Fruit fly (Drosophila melanogaster) whole organism, prepupa: ENCODE results near the gene CG31897.

ENCODE experiments used
- Blimp-1 ChIP-seq: fragments of 200-800 bp; sonication (Bioruptor generic); optimal IDR thresholded peaks from 3 replicates; lab custom pipeline; 2017; ENCODE audit warnings: missing biosample characterization, missing genetic modification characterization, mild to moderate bottlenecking, moderate library complexity, missing genetic modification reagents
- CG10631 ChIP-seq: fragments of 200-800 bp; sonication (Bioruptor generic); optimal IDR thresholded peaks from 2 replicates; lab custom pipeline; 2016; ENCODE audit warnings: missing biosample characterization, missing genetic modification characterization
- CG10669 ChIP-seq: fragments of 200-800 bp; sonication (Bioruptor generic); optimal IDR thresholded peaks from 3 replicates; lab custom pipeline; 2018; ENCODE audit warnings: missing biosample characterization, mild to moderate bottlenecking, missing genetic modification characterization, moderate library complexity
- CG11294 ChIP-seq: fragments of 200-800 bp; sonication (Bioruptor generic); IDR thresholded peaks from 2 replicates; pipeline ENCODE4 v1.3.6; 2022; ENCODE audit warnings: missing biosample characterization, missing genetic modification characterization
- CG11762 ChIP-seq: fragments of 200-800 bp; sonication (Bioruptor generic); optimal IDR thresholded peaks from 3 replicates; lab custom pipeline; 2016; ENCODE audit warnings: missing biosample characterization, missing genetic modification characterization; ENCODE audit not compliant: insufficient read depth
- CG11902 ChIP-seq: fragments of 200-800 bp; sonication (Bioruptor generic); optimal IDR thresholded peaks from 3 replicates; lab custom pipeline; 2016; ENCODE audit warnings: missing biosample characterization, missing genetic modification characterization
- CG15336 ChIP-seq: fragments of 200-800 bp; sonication (Bioruptor generic); IDR thresholded peaks from 2 replicates; pipeline ENCODE4 v1.3.6; 2022; ENCODE audit warnings: missing biosample characterization, missing genetic modification characterization
- CG1621 ChIP-seq: fragments of 200-800 bp; sonication (Bioruptor generic); optimal IDR thresholded peaks from 3 replicates; lab custom pipeline; 2018; ENCODE audit warnings: missing biosample characterization, mild to moderate bottlenecking, missing genetic modification characterization
- CG16779 ChIP-seq: fragments of 200-800 bp; sonication (Bioruptor generic); optimal IDR thresholded peaks from 3 replicates; lab custom pipeline; 2017; ENCODE audit warnings: missing biosample characterization, mild to moderate bottlenecking, missing genetic modification characterization
- CG3919 ChIP-seq: fragments of 200-800 bp; sonication (Bioruptor generic); optimal IDR thresholded peaks from 3 replicates; lab custom pipeline; 2016; ENCODE audit warnings: missing biosample characterization, missing genetic modification characterization
- CG4318 ChIP-seq: fragments of 200-800 bp; sonication (Bioruptor generic); optimal IDR thresholded peaks from 3 replicates; lab custom pipeline; 2017; ENCODE audit warnings: missing biosample characterization, mild to moderate bottlenecking, missing genetic modification characterization
- CG6163 ChIP-seq: fragments of 200-800 bp; sonication (Bioruptor generic); IDR thresholded peaks from 3 replicates; pipeline ENCODE4 v1.3.6; 2022; ENCODE audit warnings: missing biosample characterization, missing genetic modification characterization
- CG6276 ChIP-seq: fragments of 200-800 bp; sonication (Bioruptor generic); optimal IDR thresholded peaks from 2 replicates; lab custom pipeline; 2017; ENCODE audit warnings: missing biosample characterization, mild to moderate bottlenecking, missing genetic modification characterization
- CG6808 ChIP-seq: fragments of 200-800 bp; sonication (Bioruptor generic); optimal IDR thresholded peaks from 3 replicates; lab custom pipeline; 2017; ENCODE audit warnings: missing biosample characterization, missing genetic modification characterization, mild to moderate bottlenecking, moderate library complexity, missing genetic modification reagents
- CG6854 ChIP-seq: fragments of 200-800 bp; sonication (Bioruptor generic); optimal IDR thresholded peaks from 2 replicates; lab custom pipeline; 2017; ENCODE audit warnings: missing biosample characterization, mild to moderate bottlenecking, missing genetic modification characterization
- CG7368 ChIP-seq: fragments of 200-800 bp; sonication (Bioruptor generic); optimal IDR thresholded peaks from 3 replicates; lab custom pipeline; 2016; ENCODE audit warnings: missing biosample characterization, missing genetic modification characterization
- Eip78C ChIP-seq: fragments of 200-800 bp; sonication (Bioruptor generic); peaks from one replicate; lab custom pipeline; 2016; ENCODE audit warnings: missing biosample characterization, missing genetic modification characterization
- Eip93F ChIP-seq: fragments of 200-800 bp; sonication (Bioruptor generic); optimal IDR thresholded peaks from 2 replicates; lab custom pipeline; 2016; ENCODE audit warnings: missing biosample characterization, mild to moderate bottlenecking, missing genetic modification characterization
- Hr38 ChIP-seq: sonication (Bioruptor generic); optimal IDR thresholded peaks from 2 replicates; lab custom pipeline; 2016; ENCODE audit warnings: missing biosample characterization, missing genetic modification characterization
- Hr39 ChIP-seq: fragments of 200-800 bp; sonication (Bioruptor generic); optimal IDR thresholded peaks from 2 replicates; lab custom pipeline; 2016; ENCODE audit warnings: missing biosample characterization, missing genetic modification characterization
- Hr4 ChIP-seq: fragments of 200-800 bp; sonication (Bioruptor generic); optimal IDR thresholded peaks from 3 replicates; lab custom pipeline; 2016; ENCODE audit warnings: missing biosample characterization, missing genetic modification characterization
- Lpt ChIP-seq: fragments of 200-800 bp; sonication (Bioruptor generic); optimal IDR thresholded peaks from 3 replicates; lab custom pipeline; 2016; ENCODE audit warnings: missing biosample characterization, missing genetic modification characterization
- Met ChIP-seq: fragments of 200-800 bp; sonication (Bioruptor generic); optimal IDR thresholded peaks from 3 replicates; lab custom pipeline; 2016; ENCODE audit warnings: missing biosample characterization, missing genetic modification characterization
- OdsH ChIP-seq: fragments of 200-800 bp; sonication (Bioruptor generic); optimal IDR thresholded peaks from 3 replicates; lab custom pipeline; 2016; ENCODE audit warnings: missing biosample characterization, missing genetic modification characterization
- Sox14 ChIP-seq: fragments of 200-800 bp; sonication (Bioruptor generic); optimal IDR thresholded peaks from 3 replicates; lab custom pipeline; 2016; ENCODE audit warnings: missing biosample characterization, missing genetic modification characterization
- dsx ChIP-seq: fragments of 200-800 bp; optimal IDR thresholded peaks from 3 replicates; lab custom pipeline; 2019; ENCODE audit warnings: missing biosample characterization, mild to moderate bottlenecking, missing genetic modification characterization, moderate library complexity; ENCODE audit not compliant: poor library complexity, severe bottlenecking
- eg ChIP-seq: fragments of 200-800 bp; sonication (Bioruptor generic); IDR thresholded peaks from 3 replicates; pipeline ENCODE4 v1.3.6; 2022; ENCODE audit warnings: missing biosample characterization, missing genetic modification characterization
- esn ChIP-seq: fragments of 200-800 bp; sonication (Bioruptor generic); optimal IDR thresholded peaks from 2 replicates; lab custom pipeline; 2016; ENCODE audit warnings: missing biosample characterization, mild to moderate bottlenecking, missing genetic modification characterization, moderate library complexity
- fd59A ChIP-seq: fragments of 200-800 bp; sonication (Bioruptor generic); optimal IDR thresholded peaks from 2 replicates; lab custom pipeline; 2017; ENCODE audit warnings: missing biosample characterization, mild to moderate bottlenecking, missing genetic modification characterization, missing genetic modification reagents
- fd85E ChIP-seq: fragments of 200-800 bp; sonication (Bioruptor generic); optimal IDR thresholded peaks from 3 replicates; lab custom pipeline; 2016; ENCODE audit warnings: missing biosample characterization, missing genetic modification characterization
- fkh ChIP-seq: fragments of 200-800 bp; sonication (Bioruptor generic); optimal IDR thresholded peaks from 3 replicates; lab custom pipeline; 2017; ENCODE audit warnings: missing biosample characterization, mild to moderate bottlenecking, missing genetic modification characterization, moderate library complexity
- net ChIP-seq: fragments of 200-800 bp; sonication (Bioruptor generic); optimal IDR thresholded peaks from 3 replicates; lab custom pipeline; 2016; ENCODE audit warnings: missing biosample characterization, missing genetic modification characterization
- pdm3 ChIP-seq: fragments of 200-800 bp; sonication (Bioruptor generic); optimal IDR thresholded peaks from 3 replicates; lab custom pipeline; 2016; ENCODE audit warnings: missing biosample characterization, missing genetic modification characterization
- salr ChIP-seq, 2 experiments: fragments of 200-800 bp; sonication (Bioruptor generic); optimal IDR thresholded peaks; 3 replicates each; lab custom pipeline; 2016 to 2018; ENCODE audit warnings: missing biosample characterization in 2 of 2, missing genetic modification characterization in 2 of 2, mild to moderate bottlenecking in 1 of 2
- ss ChIP-seq, 2 experiments: fragments of 200-800 bp; sonication (Bioruptor generic); optimal IDR thresholded peaks; 2 replicates in 1 of 2; 3 replicates in 1 of 2; lab custom pipeline; 2017 to 2018; ENCODE audit warnings: mild to moderate bottlenecking in 2 of 2, missing biosample characterization in 2 of 2, missing genetic modification characterization in 2 of 2, moderate library complexity in 1 of 2
- svp ChIP-seq: fragments of 200-800 bp; sonication (Bioruptor generic); peaks from one replicate; lab custom pipeline; 2016; ENCODE audit warnings: missing biosample characterization, missing genetic modification characterization
- topi ChIP-seq: fragments of 200-800 bp; sonication (Bioruptor generic); optimal IDR thresholded peaks from 3 replicates; lab custom pipeline; 2016; ENCODE audit warnings: missing biosample characterization, missing genetic modification characterization
- vri ChIP-seq: fragments of 200-800 bp; sonication (Bioruptor generic); optimal IDR thresholded peaks from 3 replicates; lab custom pipeline; 2016; ENCODE audit warnings: missing biosample characterization, mild to moderate bottlenecking, missing genetic modification characterization

Gene CG31897

DNA sequence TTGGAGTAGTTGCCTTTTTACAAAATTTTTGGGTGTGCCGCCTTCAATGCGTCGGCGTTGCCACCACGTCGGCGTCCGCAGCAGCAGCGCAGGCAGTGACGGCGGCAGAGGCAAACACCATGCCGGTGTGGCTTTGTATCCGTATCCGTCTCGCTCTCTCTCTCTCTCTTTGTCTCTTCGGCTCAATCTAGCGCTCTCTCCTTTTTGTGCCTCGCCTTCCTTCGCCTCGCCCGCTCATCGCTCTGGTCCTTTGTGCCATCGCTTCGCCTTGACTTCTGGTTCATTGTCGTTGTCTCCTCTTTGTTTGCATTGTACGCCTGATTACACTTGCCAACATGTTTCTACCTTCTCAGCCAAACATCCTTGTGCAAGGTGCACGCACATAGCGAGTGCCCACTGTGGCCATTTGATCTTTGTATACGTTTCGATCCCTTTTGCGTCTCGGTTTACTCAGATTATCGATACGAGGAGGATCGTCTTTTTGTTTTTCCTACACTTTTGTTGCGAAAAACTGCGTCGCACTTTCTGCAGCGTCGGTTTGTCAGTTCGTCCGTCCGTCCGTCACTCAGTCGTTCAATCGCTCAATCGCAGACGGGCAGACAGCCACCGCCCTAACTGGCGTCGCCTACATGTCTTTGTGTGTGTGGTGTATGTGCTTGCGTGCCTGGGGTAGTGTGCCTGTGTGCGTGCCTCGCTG lies 25.7 kb upstream of the CG31897 start (continued):
- TF ChIP-seq CG11902 (GFP tag; lab: Kevin White, UChicago) (peak; percentile 30), fd59A (GFP tag; lab: Kevin White, UChicago) (peak; percentile 65), eg (peak; percentile 60), salr (GFP tag; optimal IDR thresholded peaks at IDR 0.05; lab: Kevin White, UChicago) (peak; percentile 32 to 63), CG7368 (GFP tag; lab: Kevin White, UChicago) (peak; percentile 60), CG6854 (GFP tag; lab: Kevin White, UChicago) (peak; percentile 6), dsx (peak; percentile 84), CG15336 (peak; percentile 60), fd85E (GFP tag; lab: Kevin White, UChicago) (peak; percentile 62), net (peak; percentile 59), Hr39 (GFP tag; lab: Kevin White, UChicago) (peak; percentile 78), CG6163 (peak; percentile 82), Hr38 (GFP tag; lab: Kevin White, UChicago) (no peak), topi (GFP tag; lab: Kevin White, UChicago) (peak; percentile 78), Eip78C (GFP tag; lab: Kevin White, UChicago) (peak; percentile 94), Lpt (GFP tag; lab: Kevin White, UChicago) (peak; percentile 67), Met (GFP tag; lab: Kevin White, UChicago) (peak; percentile 80), pdm3 (GFP tag; lab: Kevin White, UChicago) (peak; percentile 75), CG1621 (peak; percentile 71), CG6276 (GFP tag; lab: Kevin White, UChicago) (peak; percentile 16), CG10669 (peak; percentile 77), Eip93F (GFP tag; lab: Kevin White, UChicago) (no peak), CG11294 (GFP tag; lab: Robert Waterston, UW) (peak; percentile 51; the same call in 1 of the 2 replicates), CG11762 (GFP tag; lab: Kevin White, UChicago) (no peak), CG4318 (GFP tag; lab: Kevin White, UChicago) (no peak), ss (GFP tag; optimal IDR thresholded peaks at IDR 0.05; lab: Kevin White, UChicago) (peak; percentile 82 to 90), Hr4 (GFP tag; lab: Kevin White, UChicago) (peak; percentile 56), svp (GFP tag; lab: Kevin White, UChicago) (peak; percentile 99)

DNA sequence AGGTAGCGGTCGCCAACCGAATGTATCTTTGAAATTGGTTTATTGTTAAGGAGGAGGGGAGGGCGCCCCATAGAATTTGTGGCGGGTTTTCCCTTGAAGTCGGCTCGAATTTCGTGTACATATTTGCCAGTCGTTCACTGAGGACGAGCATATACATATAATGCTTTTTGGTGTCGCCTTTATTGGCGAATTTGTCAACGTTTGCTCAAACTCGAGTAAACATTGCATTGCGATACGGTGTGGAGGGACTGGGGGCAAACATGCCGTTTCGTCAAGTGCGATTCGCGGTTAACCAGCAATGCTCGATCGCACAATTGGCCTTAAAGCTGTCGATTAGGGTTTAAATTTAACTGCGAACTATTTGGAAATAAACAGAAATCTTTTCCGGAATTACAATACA lies 24.7 kb upstream of the CG31897 start:
- no peak for TF ChIP-seq CG3919 (GFP tag; lab: Kevin White, UChicago)
- peak; percentile 34 for TF ChIP-seq fkh (GFP tag; lab: Kevin White, UChicago)
- no peak for TF ChIP-seq CG11902 (GFP tag; lab: Kevin White, UChicago)
- peak; percentile 52 for TF ChIP-seq Eip78C (GFP tag; lab: Kevin White, UChicago)
- peak; percentile 23 for TF ChIP-seq esn (GFP tag; lab: Kevin White, UChicago)
- no peak for TF ChIP-seq CG6854 (GFP tag; lab: Kevin White, UChicago)
- TF ChIP-seq svp (GFP tag; lab: Kevin White, UChicago): peak; percentile 31
- no peak for TF ChIP-seq Sox14
- TF ChIP-seq CG10631: no peak
- no peak for TF ChIP-seq CG10669
- TF ChIP-seq fd85E (GFP tag; lab: Kevin White, UChicago): no peak
- no peak for TF ChIP-seq CG6808 (GFP tag; lab: Kevin White, UChicago)
- TF ChIP-seq vri: peak; percentile 20
- TF ChIP-seq CG16779 (tag; lab: Kevin White, UChicago): no peak
- peak; percentile 4 for TF ChIP-seq Blimp-1 (GFP tag; lab: Kevin White, UChicago)
- no peak for TF ChIP-seq CG6163
- TF ChIP-seq dsx: no peak
- no peak for TF ChIP-seq OdsH
